Worm (Caenorhabditis elegans) whole organism, L4 larva: ENCODE measurements around the gene K09C6.3.

Source experiments
- F44E2.7 ChIP-seq: fragments of 200-800 bp; sonication (Bioruptor generic); IDR thresholded peaks from 2 replicates; pipeline ENCODE4 v2.1.2; 2022; ENCODE audit warnings: missing genetic modification characterization, missing compliant biosample characterization
- F49E8.2 ChIP-seq: sonication (generic microtip); optimal IDR thresholded peaks from 2 replicates; lab custom pipeline; 2016; ENCODE audit warnings: missing compliant biosample characterization, mild to moderate bottlenecking, missing genetic modification characterization, borderline replicate concordance
- R02D3.7 ChIP-seq: fragments of 150-350 bp; sonication (generic microtip); optimal IDR thresholded peaks from 3 replicates; lab custom pipeline; 2014; ENCODE audit warnings: missing biosample characterization, missing genetic modification characterization
- T20F7.1 ChIP-seq: fragments of 200-800 bp; sonication (Bioruptor generic); optimal IDR thresholded peaks from 2 replicates; lab custom pipeline; 2018; ENCODE audit warnings: mild to moderate bottlenecking, missing genetic modification characterization, missing compliant biosample characterization
- aly-2 ChIP-seq: sonication (generic microtip); optimal IDR thresholded peaks from 2 replicates; lab custom pipeline; 2018; ENCODE audit warnings: missing biosample characterization, missing genetic modification characterization
- egl-27 ChIP-seq: sonication (generic microtip); optimal IDR thresholded peaks from 3 replicates; lab custom pipeline; 2017; ENCODE audit warnings: missing biosample characterization, missing genetic modification reagents, missing genetic modification characterization
- fos-1 ChIP-seq: fragments of 150-350 bp; optimal IDR thresholded peaks from 2 replicates; lab custom pipeline; 2014; ENCODE audit warnings: missing biosample characterization, missing genetic modification characterization
- nhr-25 ChIP-seq: sonication (generic microtip); optimal IDR thresholded peaks from 2 replicates; lab custom pipeline; 2017; ENCODE audit warnings: missing genetic modification characterization, mild to moderate bottlenecking, missing compliant biosample characterization, antibody characterized with exemption, moderate library complexity, borderline replicate concordance; ENCODE audit not compliant: insufficient read depth
- vab-7 ChIP-seq: fragments of 200-800 bp; sonication (Bioruptor generic); IDR thresholded peaks from 2 replicates; pipeline ENCODE4 v1.3.6; 2022; ENCODE audit warnings: missing genetic modification reagents, missing genetic modification characterization, missing compliant biosample characterization
- zfp-2 ChIP-seq: sonication (generic microtip); optimal IDR thresholded peaks from 2 replicates; lab custom pipeline; 2016; ENCODE audit warnings: mild to moderate bottlenecking, missing genetic modification characterization, missing compliant biosample characterization
- zfp-3 ChIP-seq: fragments of 200-800 bp; sonication (Bioruptor generic); conservative IDR thresholded peaks from 2 replicates; pipeline ENCODE4 v1.3.6; 2022; ENCODE audit warnings: missing genetic modification reagents, missing genetic modification characterization, missing compliant biosample characterization

ce11 chrV:899087-899486 lies 46.8 kb downstream of the K09C6.3 start, which contains the start of gene nas-32:
- no peak for TF ChIP-seq F49E8.2
- TF ChIP-seq aly-2 (tag; lab: Kevin White, UChicago), result no peak
- TF ChIP-seq zfp-3 (GFP tag; lab: Robert Waterston, UW), result no peak
- TF ChIP-seq fos-1 (tag; lab: Kevin White, UChicago), result no peak
- no peak for TF ChIP-seq F44E2.7 (GFP tag; lab: Robert Waterston, UW)
- no peak for TF ChIP-seq egl-27 (tag; lab: Kevin White, UChicago)
- TF ChIP-seq T20F7.1 (GFP tag; lab: Kevin White, UChicago), result no peak
- no peak for TF ChIP-seq R02D3.7
- TF ChIP-seq vab-7, result no peak
- TF ChIP-seq zfp-2 (tag; lab: Kevin White, UChicago), result no peak
- no peak for TF ChIP-seq nhr-25 (tag; lab: Kevin White, UChicago)
